Worm (Caenorhabditis elegans): ENCODE data around the gene Y73F8A.1159.

- TF ChIP-seq ama-1 (optimal IDR thresholded peaks at IDR 0.05) (no peak), elt-4 (tag; optimal IDR thresholded peaks at IDR 0.05) (no peak), syd-9 (tag; optimal IDR thresholded peaks at IDR 0.05) (no peak), T23F11.4 (GFP tag; optimal IDR thresholded peaks at IDR 0.05) (no peak), unc-55 (GFP tag; optimal IDR thresholded peaks at IDR 0.05) (no peak), C38D4.7 (GFP tag; optimal IDR thresholded peaks at IDR 0.05) (no peak), ceh-18 (tag; optimal IDR thresholded peaks at IDR 0.05) (no peak), fkh-6 (tag; optimal IDR thresholded peaks at IDR 0.05) (no peak)
Measured at ce11 chrIV:15378160-15378559, 12.7 kb downstream of the Y73F8A.1159 start, which contains the start of gene Y73F8A.20.

Data from whole organism, late embryonic.